Worm (Caenorhabditis elegans) whole organism, young adult: ENCODE measurements around the gene mapk-15.

Source experiments
- B0035.1 ChIP-seq: sonication (generic microtip); optimal IDR thresholded peaks from 2 replicates; lab custom pipeline; 2016; ENCODE audit warnings: missing genetic modification characterization, mild to moderate bottlenecking, missing compliant biosample characterization, missing genotype, missing genetic modification reagents
- B0261.1 ChIP-seq: sonication (generic microtip); optimal IDR thresholded peaks from 2 replicates; lab custom pipeline; 2016; ENCODE audit warnings: mild to moderate bottlenecking, missing genetic modification characterization, moderate library complexity, missing compliant biosample characterization
- B0336.3 ChIP-seq: fragments of 200-800 bp; sonication (Bioruptor generic); IDR thresholded peaks from 2 replicates; pipeline ENCODE4 v1.3.6; 2022; ENCODE audit warnings: missing genetic modification characterization, missing compliant biosample characterization
- F37B4.10 ChIP-seq: fragments of 200-800 bp; sonication (Bioruptor generic); IDR thresholded peaks from 2 replicates; pipeline ENCODE4 v1.3.6; 2022; ENCODE audit warnings: missing genetic modification characterization, missing compliant biosample characterization
- F55B11.4 ChIP-seq: sonication (generic microtip); optimal IDR thresholded peaks from 2 replicates; lab custom pipeline; 2016; ENCODE audit warnings: missing compliant biosample characterization, missing genetic modification characterization, borderline replicate concordance; ENCODE audit not compliant: insufficient read depth
- F57A8.1 ChIP-seq: fragments of 200-800 bp; sonication (Bioruptor generic); optimal IDR thresholded peaks from 2 replicates; lab custom pipeline; 2018; ENCODE audit warnings: mild to moderate bottlenecking, missing genetic modification characterization, moderate library complexity, missing compliant biosample characterization
- K12H6.12 ChIP-seq: fragments of 200-800 bp; sonication (Bioruptor generic); optimal IDR thresholded peaks from 2 replicates; lab custom pipeline; 2018; ENCODE audit warnings: mild to moderate bottlenecking, missing genetic modification characterization, missing compliant biosample characterization
- Y79H2A.3 ChIP-seq: fragments of 200-800 bp; sonication (Bioruptor generic); conservative IDR thresholded peaks from 2 replicates; pipeline ENCODE4 v1.3.6; 2022; ENCODE audit warnings: missing genetic modification reagents, missing genetic modification characterization, missing compliant biosample characterization
- ama-1 ChIP-seq, 3 experiments: fragments of 150-350 bp in 1 of 3; sonication (generic microtip) in 2 of 3; optimal IDR thresholded peaks; 2 replicates each; lab custom pipeline; 2014 to 2018; ENCODE audit warnings: missing biosample characterization in 2 of 3, missing genetic modification characterization in 2 of 3, missing genetic modification reagents in 2 of 3
- aptf-3 ChIP-seq: fragments of 200-800 bp; sonication (Bioruptor generic); IDR thresholded peaks from 2 replicates; pipeline ENCODE4 v1.3.6; 2022; ENCODE audit warnings: missing genetic modification characterization, missing compliant biosample characterization
- ceh-27 ChIP-seq: fragments of 200-800 bp; sonication (Bioruptor generic); optimal IDR thresholded peaks from 2 replicates; lab custom pipeline; 2018; ENCODE audit warnings: mild to moderate bottlenecking, missing genetic modification characterization, moderate library complexity, missing compliant biosample characterization
- ceh-40 ChIP-seq: fragments of 200-800 bp; sonication (Bioruptor generic); IDR thresholded peaks from 2 replicates; pipeline ENCODE4 v1.3.6; 2022; ENCODE audit warnings: missing genetic modification characterization, missing compliant biosample characterization
- ceh-58 ChIP-seq: fragments of 200-800 bp; sonication (Bioruptor generic); IDR thresholded peaks from 2 replicates; pipeline ENCODE4 v1.3.6; 2022; ENCODE audit warnings: missing genetic modification characterization, missing compliant biosample characterization
- die-1 ChIP-seq: sonication (generic microtip); optimal IDR thresholded peaks from 2 replicates; lab custom pipeline; 2016; ENCODE audit warnings: missing genotype, mild to moderate bottlenecking, missing genetic modification characterization, missing compliant biosample characterization
- egl-18 ChIP-seq: fragments of 200-800 bp; sonication (Bioruptor generic); IDR thresholded peaks from 2 replicates; pipeline ENCODE4 v1.3.6; 2022; ENCODE audit warnings: missing genetic modification reagents, missing genetic modification characterization, missing compliant biosample characterization
- ets-4 ChIP-seq: fragments of 200-800 bp; sonication (Bioruptor generic); optimal IDR thresholded peaks from 2 replicates; lab custom pipeline; 2018; ENCODE audit warnings: mild to moderate bottlenecking, missing genetic modification characterization, missing compliant biosample characterization
- fkh-3 ChIP-seq: sonication (generic microtip); optimal IDR thresholded peaks from 2 replicates; lab custom pipeline; 2016; ENCODE audit warnings: mild to moderate bottlenecking, missing genetic modification characterization, missing compliant biosample characterization
- him-1 ChIP-seq: sonication (generic microtip); optimal IDR thresholded peaks from 2 replicates; lab custom pipeline; 2016; ENCODE audit warnings: missing genotype, missing genetic modification reagents, missing genetic modification characterization, missing compliant biosample characterization
- hlh-12 ChIP-seq: sonication (generic microtip); optimal IDR thresholded peaks from 2 replicates; lab custom pipeline; 2016; ENCODE audit warnings: missing genetic modification characterization, missing compliant biosample characterization
- hmg-1.2 ChIP-seq: fragments of 200-800 bp; sonication (Bioruptor generic); IDR thresholded peaks from 2 replicates; pipeline ENCODE4 v1.3.6; 2022; ENCODE audit warnings: missing genetic modification reagents, missing genetic modification characterization, missing compliant biosample characterization
- lin-40 ChIP-seq: sonication (generic microtip); optimal IDR thresholded peaks from 2 replicates; lab custom pipeline; 2016; ENCODE audit warnings: missing genetic modification characterization, mild to moderate bottlenecking, missing compliant biosample characterization, missing genotype, missing genetic modification reagents
- madf-3 ChIP-seq: fragments of 200-800 bp; sonication (Bioruptor generic); IDR thresholded peaks from 2 replicates; pipeline ENCODE4 v1.3.6; 2022; ENCODE audit warnings: missing genetic modification reagents, missing genetic modification characterization, missing compliant biosample characterization
- madf-6 ChIP-seq: fragments of 200-800 bp; sonication (Bioruptor generic); IDR thresholded peaks from 2 replicates; pipeline ENCODE4 v1.3.6; 2022; ENCODE audit warnings: missing genetic modification reagents, missing genetic modification characterization, missing compliant biosample characterization
- mes-4 ChIP-seq: sonication (generic microtip); optimal IDR thresholded peaks from 2 replicates; lab custom pipeline; 2016; ENCODE audit warnings: missing genotype, missing genetic modification characterization, missing compliant biosample characterization
- nfya-1 ChIP-seq: sonication (generic microtip); optimal IDR thresholded peaks from 2 replicates; lab custom pipeline; 2017; ENCODE audit warnings: antibody characterized with exemption, missing compliant biosample characterization, missing genetic modification characterization, borderline replicate concordance; ENCODE audit not compliant: insufficient read depth
- nhr-27 ChIP-seq: fragments of 200-800 bp; sonication (Bioruptor generic); optimal IDR thresholded peaks from 2 replicates; lab custom pipeline; 2018; ENCODE audit warnings: mild to moderate bottlenecking, missing genetic modification characterization, moderate library complexity, missing compliant biosample characterization
- nhr-80 ChIP-seq: sonication (generic microtip); optimal IDR thresholded peaks from 2 replicates; lab custom pipeline; 2016; ENCODE audit warnings: missing genetic modification characterization, missing compliant biosample characterization
- repo-1 ChIP-seq: sonication (generic microtip); optimal IDR thresholded peaks from 2 replicates; lab custom pipeline; 2017; ENCODE audit warnings: mild to moderate bottlenecking, missing genetic modification characterization, missing compliant biosample characterization
- rpc-1 ChIP-seq, 2 experiments: fragments of 150-350 bp in 1 of 2; sonication (generic microtip) in 1 of 2; optimal IDR thresholded peaks; 2 replicates each; lab custom pipeline; 2014 to 2018; ENCODE audit warnings: missing biosample characterization in 1 of 2, missing genetic modification characterization in 1 of 2, missing genetic modification reagents in 1 of 2, missing genotype in 1 of 2
- somi-1 ChIP-seq: fragments of 200-800 bp; sonication (Bioruptor generic); optimal IDR thresholded peaks from 2 replicates; lab custom pipeline; 2018; ENCODE audit warnings: mild to moderate bottlenecking, missing genetic modification characterization, missing compliant biosample characterization
- sptf-2 ChIP-seq: fragments of 200-800 bp; sonication (Bioruptor generic); optimal IDR thresholded peaks from 2 replicates; lab custom pipeline; 2018; ENCODE audit warnings: mild to moderate bottlenecking, missing genetic modification characterization, missing compliant biosample characterization
- tbx-9 ChIP-seq: sonication (generic microtip); optimal IDR thresholded peaks from 2 replicates; lab custom pipeline; 2016; ENCODE audit warnings: borderline replicate concordance, missing genetic modification characterization, inconsistent platforms, missing compliant biosample characterization
- unc-130 ChIP-seq: sonication (generic microtip); optimal IDR thresholded peaks from 2 replicates; lab custom pipeline; 2016; ENCODE audit warnings: missing genetic modification reagents, missing genetic modification characterization, missing compliant biosample characterization
- ztf-18 ChIP-seq: sonication (generic microtip); optimal IDR thresholded peaks from 2 replicates; lab custom pipeline; 2016; ENCODE audit warnings: missing genotype, mild to moderate bottlenecking, missing genetic modification characterization, missing compliant biosample characterization

mapk-15 gene

DNA sequence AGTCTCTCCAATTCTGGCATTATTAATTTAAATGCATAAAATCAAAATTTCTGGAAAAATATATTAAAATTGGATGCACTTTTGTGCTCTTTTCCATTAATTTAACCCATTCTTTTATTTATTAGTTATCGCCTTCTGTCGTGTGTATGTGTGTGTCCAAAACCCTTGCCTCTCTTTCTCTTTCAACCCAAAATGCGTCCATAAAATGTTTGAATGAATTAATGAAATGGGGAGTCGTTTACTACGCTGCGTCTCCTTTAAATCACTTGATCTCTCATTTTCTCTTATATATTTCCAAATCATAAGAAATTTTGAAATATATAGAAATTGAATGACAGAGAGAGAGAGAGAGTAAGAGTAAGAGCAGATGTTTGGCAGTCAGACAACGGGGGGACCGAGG, 10.3 kb downstream of the mapk-15 start:
- TF ChIP-seq Y79H2A.3 (GFP tag; lab: Robert Waterston, UW) = no peak
- TF ChIP-seq tbx-9 = no peak
- TF ChIP-seq B0035.1 (tag; lab: Kevin White, UChicago) = no peak
- TF ChIP-seq sptf-2 (GFP tag; lab: Kevin White, UChicago) = no peak
- TF ChIP-seq ztf-18 (tag; lab: Kevin White, UChicago) = no peak

DNA sequence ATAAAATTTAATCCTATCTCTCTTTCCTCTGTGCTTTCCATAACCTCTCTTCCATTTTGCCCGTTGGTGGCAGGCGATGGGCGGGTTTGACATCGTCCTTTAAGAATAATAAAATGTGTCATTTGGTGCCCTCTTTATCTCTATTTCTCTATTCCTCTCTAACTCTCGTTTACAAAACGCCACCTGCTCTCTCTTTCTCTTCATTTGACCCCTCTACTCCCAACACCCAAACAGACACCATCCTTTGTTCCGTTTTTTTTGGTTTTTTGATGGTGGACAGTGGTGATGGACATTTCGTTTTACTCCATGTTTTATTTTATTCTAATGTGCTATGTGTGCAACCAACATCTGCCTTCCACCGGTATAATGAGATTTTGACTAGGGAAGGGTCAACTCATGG, 11.3 kb downstream of the mapk-15 start:
- TF ChIP-seq rpc-1 (optimal IDR thresholded peaks at IDR 0.05; lab: Kevin White, UChicago) (no peak), rpc-1 (tag; optimal IDR thresholded peaks at IDR 0.05; lab: Kevin White, UChicago) (no peak), madf-3 (no peak), fkh-3 (tag; lab: Kevin White, UChicago) (no peak), madf-6 (GFP tag; lab: Robert Waterston, UW) (no peak), aptf-3 (GFP tag; lab: Robert Waterston, UW) (no peak), ceh-27 (GFP tag; lab: Kevin White, UChicago) (no peak), nfya-1 (no peak), F57A8.1 (GFP tag; lab: Kevin White, UChicago) (no peak), ceh-58 (no peak), ets-4 (GFP tag; lab: Kevin White, UChicago) (no peak), egl-18 (GFP tag; lab: Robert Waterston, UW) (no peak), K12H6.12 (tag; lab: Kevin White, UChicago) (no peak), nhr-27 (tag; lab: Kevin White, UChicago) (no peak), ama-1 (optimal IDR thresholded peaks at IDR 0.05; lab: Kevin White, UChicago) (no peak), ama-1 (GFP tag; optimal IDR thresholded peaks at IDR 0.05; lab: Kevin White, UChicago) (no peak)
- TF ChIP-seq, all 124 proteins: peak for 0

DNA sequence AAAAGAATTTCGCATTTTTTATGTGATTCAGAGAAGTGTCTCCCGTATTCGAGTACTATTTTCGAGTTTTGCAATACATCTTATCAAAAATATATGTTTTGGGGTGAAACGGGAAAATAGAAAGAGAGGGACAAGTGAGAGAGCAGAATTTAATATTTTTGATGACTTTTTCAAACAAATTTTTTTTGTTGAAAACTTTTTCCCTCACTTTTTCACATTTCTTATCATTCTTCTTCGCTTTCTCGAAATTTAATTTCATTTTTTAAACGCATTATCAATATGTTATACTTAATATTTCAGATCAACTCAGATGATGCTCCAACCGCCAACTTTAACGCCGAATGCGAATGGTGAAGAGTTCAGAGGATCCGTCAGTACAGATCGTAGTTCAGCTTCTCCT, 12.6 kb downstream of the mapk-15 start, which contains the start of gene attf-4:
Gene attf-4, plus strand, starts transcription at position 301 of the 400 bp plus-strand sequence.
- TF ChIP-seq B0336.3 (no peak), nhr-80 (tag; lab: Kevin White, UChicago) (peak; percentile 24), F37B4.10 (no peak), ama-1 (optimal IDR thresholded peaks at IDR 0.05; lab: Kevin White, UChicago) (no peak), ama-1 (GFP tag; optimal IDR thresholded peaks at IDR 0.05; lab: Kevin White, UChicago) (no peak), mes-4 (tag; lab: Kevin White, UChicago) (no peak), egl-18 (GFP tag; lab: Robert Waterston, UW) (no peak), F57A8.1 (GFP tag; lab: Kevin White, UChicago) (no peak)
- TF ChIP-seq, all 124 proteins: peak for 1

DNA sequence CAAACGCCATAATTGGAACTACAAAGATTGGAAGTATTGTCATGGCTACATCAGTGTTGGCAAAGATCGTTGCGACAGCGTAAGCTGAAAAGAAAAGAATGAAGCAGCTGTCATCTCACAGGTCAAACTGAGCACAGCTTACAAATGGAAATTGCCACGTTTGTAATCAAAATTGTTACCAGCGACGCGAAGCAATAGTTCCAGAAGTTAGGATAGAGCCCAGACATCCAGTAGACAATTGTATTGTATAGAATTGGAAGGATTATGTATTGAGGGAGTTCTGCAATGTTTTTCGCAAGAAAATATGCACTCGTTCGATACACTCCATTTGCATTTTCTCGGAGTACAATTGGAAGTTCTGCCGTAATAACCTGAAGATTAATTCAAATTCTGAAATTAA, 17.7 kb downstream of the mapk-15 start:
- TF ChIP-seq lin-40 (tag; lab: Kevin White, UChicago) = no peak
- no peak for TF ChIP-seq ceh-40 (GFP tag; lab: Robert Waterston, UW)
- no peak for TF ChIP-seq somi-1 (GFP tag; lab: Kevin White, UChicago)

DNA sequence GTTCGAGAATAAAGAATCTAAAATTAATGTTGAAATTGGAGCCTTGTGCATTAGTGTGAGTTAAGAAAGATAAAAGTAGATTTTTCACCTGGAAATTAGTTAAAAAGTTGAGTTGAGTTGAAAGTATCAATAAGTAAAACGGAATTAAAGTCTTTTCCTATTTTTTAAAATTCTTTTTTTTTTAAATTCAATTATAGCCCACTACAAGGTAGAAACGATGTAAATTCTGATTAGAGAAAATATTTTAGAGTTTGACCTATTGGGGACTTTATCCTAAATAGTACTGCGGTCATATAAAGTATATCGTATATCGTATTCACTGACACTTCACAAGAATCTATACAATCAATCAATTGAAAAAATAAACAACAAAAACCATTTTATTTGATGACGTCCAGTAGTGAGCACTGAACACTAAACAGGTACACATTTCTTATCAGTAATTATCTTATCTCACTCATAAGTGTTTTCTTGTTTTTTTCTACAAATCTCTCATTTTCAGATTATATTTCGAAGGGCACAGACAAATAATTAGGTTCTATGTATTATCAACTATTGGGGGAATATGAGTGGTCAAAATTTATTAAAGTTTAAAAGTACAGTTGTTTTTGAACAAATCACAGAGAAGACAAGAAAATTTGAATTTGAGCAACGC, 20.2 kb downstream of the mapk-15 start, which contains the start of gene wht-1:
Gene wht-1, minus strand, starts transcription at position 51 of the 655 bp plus-strand sequence.
- TF ChIP-seq nhr-80 (tag; lab: Kevin White, UChicago) = peak; percentile 45
- no peak for TF ChIP-seq unc-130

DNA sequence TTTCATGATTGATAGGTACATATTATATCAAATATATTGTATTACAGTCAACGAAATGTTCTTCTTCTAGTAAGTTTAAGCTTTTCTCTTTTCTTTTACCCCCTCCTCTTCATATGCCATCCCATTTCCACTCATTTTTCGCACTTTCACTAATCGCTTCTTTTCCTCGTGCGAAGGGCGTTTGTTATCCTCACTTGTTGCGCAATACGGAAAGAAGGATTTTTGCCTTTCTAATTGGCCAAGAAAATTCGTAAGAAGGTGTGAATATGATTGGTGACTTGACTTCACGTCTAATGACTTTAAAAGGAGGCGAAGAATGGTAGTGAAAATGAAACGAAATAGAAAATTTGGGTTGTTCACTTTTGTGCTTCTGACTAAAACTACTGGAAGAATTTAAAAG, 28.0 kb downstream of the mapk-15 start:
- TF ChIP-seq B0261.1 (tag; lab: Kevin White, UChicago) = no peak
- no peak for TF ChIP-seq him-1 (tag; lab: Kevin White, UChicago)
- TF ChIP-seq F55B11.4 (tag; lab: Kevin White, UChicago) = no peak
- TF ChIP-seq hmg-1.2 (GFP tag; lab: Robert Waterston, UW) = no peak
- TF ChIP-seq hlh-12 (tag; lab: Kevin White, UChicago) = no peak
- no peak for TF ChIP-seq die-1
- no peak for TF ChIP-seq repo-1 (tag; lab: Kevin White, UChicago)
- no peak for TF ChIP-seq nfya-1
- TF ChIP-seq ceh-58 = no peak
- TF ChIP-seq, all 124 proteins: peak for 0
